Fruit fly (Drosophila melanogaster) whole organism, embryonic: ENCODE data around the gene msd1.
A peak's percentile ranks its signal among the peaks of the same experiment; 100 is the strongest.

Source experiments
- ATbp ChIP-seq: fragments of 200-800 bp; sonication (Bioruptor generic); optimal IDR thresholded peaks from 2 replicates; lab custom pipeline; 2017; ENCODE audit warnings: missing biosample characterization, mild to moderate bottlenecking, missing genetic modification characterization, missing genetic modification reagents
- Ada2b ChIP-seq: fragments of 200-800 bp; sonication (Bioruptor generic); IDR thresholded peaks from 2 replicates; pipeline ENCODE4 v1.3.6; 2022; ENCODE audit warnings: missing biosample characterization, missing genetic modification characterization
- CG1024 ChIP-seq: fragments of 200-800 bp; sonication (Bioruptor generic); IDR thresholded peaks from 2 replicates; pipeline ENCODE4 v1.3.6; 2022; ENCODE audit warnings: missing biosample characterization, missing genetic modification characterization
- CG10462 ChIP-seq: fragments of 200-800 bp; sonication (Bioruptor generic); optimal IDR thresholded peaks from 2 replicates; lab custom pipeline; 2016; ENCODE audit warnings: missing biosample characterization, missing genetic modification characterization
- CG11085 ChIP-seq: fragments of 200-800 bp; sonication (Bioruptor generic); IDR thresholded peaks from 2 replicates; pipeline ENCODE4 v1.3.6; 2022; ENCODE audit warnings: missing biosample characterization, missing genetic modification characterization
- CG12104 ChIP-seq: fragments of 200-800 bp; sonication (Bioruptor generic); optimal IDR thresholded peaks from 3 replicates; lab custom pipeline; 2016; ENCODE audit warnings: missing biosample characterization, missing genetic modification characterization
- CG13775 ChIP-seq: fragments of 200-800 bp; sonication (Bioruptor generic); optimal IDR thresholded peaks from 3 replicates; lab custom pipeline; 2017; ENCODE audit warnings: missing biosample characterization, mild to moderate bottlenecking, missing genetic modification characterization
- CG14441 ChIP-seq: fragments of 200-800 bp; sonication (Bioruptor generic); IDR thresholded peaks from 2 replicates; pipeline ENCODE4 v1.3.6; 2022; ENCODE audit warnings: missing biosample characterization, missing genetic modification characterization
- CG15073 ChIP-seq: fragments of 200-800 bp; sonication (Bioruptor generic); optimal IDR thresholded peaks from 2 replicates; lab custom pipeline; 2016; ENCODE audit warnings: missing biosample characterization, missing genetic modification characterization
- CG15514 ChIP-seq: fragments of 200-800 bp; sonication (Bioruptor generic); optimal IDR thresholded peaks from 3 replicates; lab custom pipeline; 2017; ENCODE audit warnings: missing biosample characterization, missing genetic modification characterization, mild to moderate bottlenecking, moderate library complexity, missing genetic modification reagents
- CG17361 ChIP-seq: fragments of 200-800 bp; sonication (Bioruptor generic); IDR thresholded peaks from 3 replicates; pipeline ENCODE4 v1.3.6; 2022; ENCODE audit warnings: missing biosample characterization, missing genetic modification characterization
- CG18262 ChIP-seq: fragments of 200-800 bp; optimal IDR thresholded peaks from 3 replicates; lab custom pipeline; 2019; ENCODE audit warnings: missing biosample characterization, mild to moderate bottlenecking, missing genetic modification characterization, moderate library complexity
- CG32532 ChIP-seq: fragments of 200-800 bp; sonication (Bioruptor generic); IDR thresholded peaks from 2 replicates; pipeline ENCODE4 v1.3.6; 2022; ENCODE audit warnings: missing biosample characterization, missing genetic modification characterization
- CG4424 ChIP-seq: fragments of 200-800 bp; sonication (Bioruptor generic); optimal IDR thresholded peaks from 3 replicates; lab custom pipeline; 2016; ENCODE audit warnings: missing biosample characterization, missing genetic modification characterization
- CG6654 ChIP-seq: fragments of 200-800 bp; sonication (Bioruptor generic); optimal IDR thresholded peaks from 2 replicates; lab custom pipeline; 2017; ENCODE audit warnings: missing biosample characterization, mild to moderate bottlenecking, missing genetic modification characterization
- CG6683 ChIP-seq: fragments of 200-800 bp; sonication (Bioruptor generic); optimal IDR thresholded peaks from 2 replicates; lab custom pipeline; 2017; ENCODE audit warnings: missing biosample characterization, mild to moderate bottlenecking, missing genetic modification characterization, missing genetic modification reagents
- CG6689 ChIP-seq: fragments of 200-800 bp; sonication (Bioruptor generic); IDR thresholded peaks from 2 replicates; pipeline ENCODE4 v1.3.6; 2022; ENCODE audit warnings: missing biosample characterization, missing genetic modification characterization
- CG6813 ChIP-seq: fragments of 200-800 bp; sonication (Bioruptor generic); optimal IDR thresholded peaks from 2 replicates; lab custom pipeline; 2017; ENCODE audit warnings: missing biosample characterization, missing genetic modification characterization, mild to moderate bottlenecking, moderate library complexity, missing genetic modification reagents
- CG7556 ChIP-seq: fragments of 200-800 bp; sonication (Bioruptor generic); optimal IDR thresholded peaks from 2 replicates; lab custom pipeline; 2017; ENCODE audit warnings: missing biosample characterization, mild to moderate bottlenecking, missing genetic modification characterization
- CG7786 ChIP-seq: fragments of 200-800 bp; sonication (Bioruptor generic); optimal IDR thresholded peaks from 2 replicates; lab custom pipeline; 2016; ENCODE audit warnings: missing biosample characterization, missing genetic modification characterization
- CG7839 ChIP-seq: fragments of 200-800 bp; sonication (Bioruptor generic); optimal IDR thresholded peaks from 3 replicates; lab custom pipeline; 2018; ENCODE audit warnings: missing biosample characterization, mild to moderate bottlenecking, missing genetic modification characterization, moderate library complexity
- CG8388 ChIP-seq: fragments of 200-800 bp; sonication (Bioruptor generic); optimal IDR thresholded peaks from 2 replicates; lab custom pipeline; 2019; ENCODE audit warnings: missing biosample characterization, mild to moderate bottlenecking, missing genetic modification characterization, moderate library complexity
- CG8478 ChIP-seq: fragments of >200 bp; optimal IDR thresholded peaks from 2 replicates; lab custom pipeline; 2018
- Ets65A ChIP-seq: fragments of 200-800 bp; sonication (Bioruptor generic); peaks from one replicate; lab custom pipeline; 2016; ENCODE audit warnings: missing biosample characterization, missing genetic modification characterization
- Hr78 ChIP-seq, 2 experiments: fragments of 200-800 bp in 1 of 2; fragments of >200 bp in 1 of 2; sonication (Bioruptor generic) in 1 of 2; optimal IDR thresholded peaks; 2 replicates each; lab custom pipeline; 2017 to 2019; ENCODE audit warnings: missing biosample characterization in 2 of 2, missing genetic modification characterization in 2 of 2, mild to moderate bottlenecking in 1 of 2, moderate library complexity in 1 of 2
- Jarid2 ChIP-seq: fragments of 200-800 bp; sonication (Bioruptor generic); optimal IDR thresholded peaks from 3 replicates; lab custom pipeline; 2017; ENCODE audit warnings: mild to moderate bottlenecking, missing biosample characterization, missing genetic modification reagents, missing genetic modification characterization
- Kr ChIP-seq: fragments of 200-800 bp; sonication (Bioruptor generic); optimal IDR thresholded peaks from 2 replicates; lab custom pipeline; 2017; ENCODE audit warnings: missing biosample characterization, mild to moderate bottlenecking, missing genetic modification characterization
- Med ChIP-seq: fragments of 200-800 bp; sonication (Bioruptor generic); peaks from one replicate; lab custom pipeline; 2016; ENCODE audit warnings: missing biosample characterization, missing genetic modification characterization, mild to moderate bottlenecking, inconsistent platforms, moderate library complexity
- Ptx1 ChIP-seq: fragments of 200-800 bp; sonication (Bioruptor generic); IDR thresholded peaks from 2 replicates; pipeline ENCODE4 v1.3.6; 2022; ENCODE audit warnings: missing biosample characterization, missing genetic modification characterization
- Rfx ChIP-seq: fragments of 200-800 bp; sonication (Bioruptor generic); IDR thresholded peaks from 2 replicates; pipeline ENCODE4 v1.3.6; 2022; ENCODE audit warnings: missing biosample characterization, missing genetic modification characterization
- Sin3A ChIP-seq: fragments of >200 bp; optimal IDR thresholded peaks from 2 replicates; lab custom pipeline; 2018
- Xrp1 ChIP-seq: fragments of 200-800 bp; sonication (Bioruptor generic); IDR thresholded peaks from 2 replicates; pipeline ENCODE4 v1.3.6; 2022; ENCODE audit warnings: missing biosample characterization, missing genetic modification characterization
- ab ChIP-seq: fragments of 200-800 bp; sonication (Bioruptor generic); optimal IDR thresholded peaks from 2 replicates; lab custom pipeline; 2016; ENCODE audit warnings: missing biosample characterization, missing genetic modification characterization
- br ChIP-seq: fragments of >200 bp; optimal IDR thresholded peaks from 2 replicates; lab custom pipeline; 2017
- ci ChIP-seq: fragments of 200-800 bp; sonication (Bioruptor generic); IDR thresholded peaks from 3 replicates; pipeline ENCODE4 v1.3.6; 2022; ENCODE audit warnings: missing biosample characterization, missing genetic modification characterization
- crol ChIP-seq: fragments of 200-800 bp; sonication (Bioruptor generic); IDR thresholded peaks from 2 replicates; pipeline ENCODE4 v1.3.6; 2022; ENCODE audit warnings: missing biosample characterization, missing genetic modification characterization
- fd64A ChIP-seq: fragments of 200-800 bp; sonication (Bioruptor generic); optimal IDR thresholded peaks from 3 replicates; lab custom pipeline; 2018; ENCODE audit warnings: missing biosample characterization, mild to moderate bottlenecking, missing genetic modification characterization
- kay ChIP-seq: fragments of 200-800 bp; sonication (Bioruptor generic); optimal IDR thresholded peaks from 2 replicates; lab custom pipeline; 2016; ENCODE audit warnings: missing biosample characterization, missing genetic modification characterization
- ken ChIP-seq: fragments of 200-800 bp; sonication (Bioruptor generic); IDR thresholded peaks from 3 replicates; pipeline ENCODE4 v1.3.6; 2022; ENCODE audit warnings: missing biosample characterization, missing genetic modification characterization
- kni ChIP-seq: fragments of 200-800 bp; sonication (Bioruptor generic); optimal IDR thresholded peaks from 3 replicates; lab custom pipeline; 2017; ENCODE audit warnings: mild to moderate bottlenecking, missing biosample characterization, missing genetic modification reagents, missing genetic modification characterization
- knrl ChIP-seq: fragments of 200-800 bp; sonication (Bioruptor generic); IDR thresholded peaks from 3 replicates; pipeline ENCODE4 v1.3.6; 2022; ENCODE audit warnings: missing biosample characterization, missing genetic modification characterization; ENCODE audit not compliant: partially characterized antibody
- lmd ChIP-seq: fragments of 200-800 bp; sonication (Bioruptor generic); IDR thresholded peaks from 2 replicates; pipeline ENCODE4 v1.3.6; 2022; ENCODE audit warnings: missing biosample characterization, missing genetic modification characterization
- oc ChIP-seq: fragments of 200-800 bp; sonication (Bioruptor generic); optimal IDR thresholded peaks from 2 replicates; lab custom pipeline; 2018; ENCODE audit warnings: missing biosample characterization, mild to moderate bottlenecking, missing genetic modification characterization, moderate library complexity
- org-1 ChIP-seq: fragments of 200-800 bp; sonication (Bioruptor generic); optimal IDR thresholded peaks from 2 replicates; lab custom pipeline; 2017; ENCODE audit warnings: missing biosample characterization, missing genetic modification characterization
- row ChIP-seq: fragments of 200-800 bp; sonication (Bioruptor generic); IDR thresholded peaks from 3 replicates; pipeline ENCODE4 v1.3.6; 2022; ENCODE audit warnings: missing biosample characterization, missing genetic modification characterization
- slbo ChIP-seq: fragments of 200-800 bp; sonication (Bioruptor generic); IDR thresholded peaks from 2 replicates; pipeline ENCODE4 v1.3.6; 2022; ENCODE audit warnings: missing biosample characterization, missing genetic modification characterization
- sob ChIP-seq: fragments of 200-800 bp; sonication (Bioruptor generic); IDR thresholded peaks from 2 replicates; pipeline ENCODE4 v1.3.6; 2022; ENCODE audit warnings: missing biosample characterization, missing genetic modification characterization
- sr ChIP-seq: fragments of 200-800 bp; sonication (Bioruptor generic); IDR thresholded peaks from 3 replicates; pipeline ENCODE4 v1.3.6; 2022; ENCODE audit warnings: missing biosample characterization, missing genetic modification characterization
- unc-4 ChIP-seq: fragments of 200-800 bp; sonication (Bioruptor generic); IDR thresholded peaks from 2 replicates; pipeline ENCODE4 v1.3.6; 2022; ENCODE audit warnings: missing biosample characterization, missing genetic modification characterization; ENCODE audit not compliant: partially characterized antibody
- wdn ChIP-seq: fragments of 200-800 bp; sonication (Bioruptor generic); IDR thresholded peaks from 2 replicates; pipeline ENCODE4 v1.3.6; 2022; ENCODE audit warnings: missing biosample characterization, missing genetic modification characterization

Gene msd1

DNA sequence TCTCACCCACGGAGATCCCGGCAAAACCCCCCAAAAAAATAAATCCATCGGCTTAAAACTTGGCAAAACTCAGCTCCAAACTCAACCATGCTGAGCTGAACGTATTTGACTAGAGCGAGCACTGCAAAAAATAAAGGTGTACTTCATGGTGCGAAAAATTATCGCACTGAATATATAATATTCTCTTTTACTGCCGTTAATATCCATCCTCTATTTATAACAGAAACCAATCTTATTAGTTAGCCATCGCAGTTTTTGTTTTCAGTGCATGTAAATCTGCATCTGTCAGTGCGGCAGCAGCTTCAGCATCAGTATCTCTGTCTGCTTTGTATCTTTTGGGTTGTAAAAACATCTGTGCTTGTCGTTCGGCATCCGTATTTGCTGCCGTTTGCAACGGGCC is 39.4 kb downstream of the msd1 start (continued):
- TF ChIP-seq Jarid2 (GFP tag; lab: Kevin White, UChicago) (no peak), Sin3A (no peak), org-1 (GFP tag; lab: Kevin White, UChicago) (no peak), CG7556 (no peak), CG6813 (GFP tag; lab: Kevin White, UChicago) (no peak), CG6689 (GFP tag; lab: Robert Waterston, UW) (no peak), CG15514 (GFP tag; lab: Kevin White, UChicago) (no peak), ken (GFP tag; lab: Robert Waterston, UW) (no peak)
- TF ChIP-seq, all 482 proteins: peak for 87

DNA sequence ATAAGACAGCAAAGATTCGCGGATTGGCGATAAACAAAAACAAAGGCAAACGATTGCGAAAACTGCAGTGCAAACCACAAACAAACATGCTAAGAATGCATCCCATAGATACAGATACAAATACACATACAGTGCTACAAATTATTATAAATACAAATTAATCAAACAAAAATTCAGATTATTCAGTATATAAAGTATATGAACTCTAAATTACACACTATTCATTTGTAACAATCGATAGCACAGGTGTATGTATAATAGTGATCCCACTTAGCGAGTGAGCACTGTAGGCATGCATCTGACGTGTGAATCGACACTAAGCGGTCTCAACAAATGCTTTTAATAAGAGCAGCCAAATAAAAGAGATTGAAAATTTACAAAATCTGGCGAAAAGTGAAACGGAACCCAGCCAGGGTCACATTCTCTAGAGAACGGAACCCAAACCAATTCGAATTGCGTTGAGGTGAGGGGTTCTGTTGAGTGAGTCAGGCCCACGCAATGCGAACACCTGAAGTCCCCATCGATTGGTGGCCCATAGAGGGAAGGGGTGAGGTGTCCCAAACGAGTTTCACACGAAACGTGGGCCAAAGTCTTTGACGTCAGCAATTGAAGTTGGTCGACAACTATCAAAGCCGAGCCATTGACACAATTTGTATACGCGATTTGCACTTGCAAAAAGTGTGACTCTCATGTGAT is 43.0 kb downstream of the msd1 start:
- TF ChIP-seq CG1024 (GFP tag; lab: Robert Waterston, UW) (no peak), Xrp1 (GFP tag; lab: Robert Waterston, UW) (0 out of 2 replicates have a peak, but pooled peaks have one; percentile 19), Ets65A (GFP tag; lab: Kevin White, UChicago) (no peak), CG6654 (GFP tag; lab: Kevin White, UChicago) (no peak), row (0 out of 3 replicates have a peak, but pooled peaks have one; percentile 18), Hr78 (GFP tag; optimal IDR thresholded peaks at IDR 0.05; lab: Kevin White, UChicago) (peak in 1 of 2 experiments; percentile 1), sob (GFP tag; lab: Robert Waterston, UW) (no peak), fd64A (GFP tag; lab: Kevin White, UChicago) (no peak), Ptx1 (GFP tag; lab: Robert Waterston, UW) (peak; percentile 42; the same call in 1 of the 2 replicates), kay (GFP tag; lab: Kevin White, UChicago) (peak; percentile 4), ci (GFP tag; lab: Robert Waterston, UW) (no peak), wdn (no peak), Ada2b (GFP tag; lab: Robert Waterston, UW) (no peak), knrl (GFP tag; lab: Robert Waterston, UW) (no peak), ab (GFP tag; lab: Kevin White, UChicago) (no peak), crol (GFP tag; lab: Robert Waterston, UW) (peak; percentile 63), oc (tag; lab: Kevin White, UChicago) (no peak), CG13775 (GFP tag; lab: Kevin White, UChicago) (no peak), CG8478 (no peak), lmd (GFP tag; lab: Robert Waterston, UW) (no peak; the same call in 1 of the 2 replicates), CG32532 (GFP tag; lab: Robert Waterston, UW) (no peak), CG14441 (peak; percentile 15; the same call in 1 of the 2 replicates), CG11085 (GFP tag; lab: Robert Waterston, UW) (no peak), kni (GFP tag; lab: Kevin White, UChicago) (peak; percentile 30), CG7839 (tag; lab: Kevin White, UChicago) (no peak), CG7786 (GFP tag; lab: Kevin White, UChicago) (no peak), CG15073 (GFP tag; lab: Kevin White, UChicago) (no peak), CG18262 (tag; lab: Kevin White, UChicago) (peak; percentile 28), Med (GFP tag; lab: Kevin White, UChicago) (no peak), slbo (GFP tag; lab: Robert Waterston, UW) (0 out of 2 replicates have a peak, but pooled peaks have one; percentile 11), Rfx (GFP tag; lab: Robert Waterston, UW) (peak; percentile 10; the same call in 1 of the 2 replicates), sr (GFP tag; lab: Robert Waterston, UW) (peak; percentile 89), CG17361 (GFP tag; lab: Robert Waterston, UW) (peak; percentile 43; the same call in 1 of the 3 replicates), Kr (GFP tag; lab: Kevin White, UChicago) (no peak), CG12104 (GFP tag; lab: Kevin White, UChicago) (no peak), unc-4 (no peak), ATbp (GFP tag; lab: Kevin White, UChicago) (no peak), CG4424 (GFP tag; lab: Kevin White, UChicago) (no peak), CG8388 (peak; percentile 29), CG10462 (GFP tag; lab: Kevin White, UChicago) (no peak), CG6683 (GFP tag; lab: Kevin White, UChicago) (no peak), br (lab: Kevin White, UChicago) (no peak)
